ENCODE assay signal across 5 worm cellular contexts in genomic region chrX:14792315-14793197, ce11.
A peak's percentile ranks its signal among the peaks of the same experiment; 100 is the strongest.
TF ChIP-seq lines count a peak whose summit lies in the region.

No protein-coding gene starts in this region.

TF ChIP-seq in whole organism, L1 larva, 84 proteins besides CTCF, POLR2A, EP300 and RAD21:
- no peak for TF ChIP-seq grh-1 (GFP tag; IDR thresholded peaks at IDR 0.05; lab: Robert Waterston, UW)
- TF ChIP-seq pag-3 (tag; optimal IDR thresholded peaks at IDR 0.05; lab: Kevin White, UChicago; ENCODE audit: borderline replicate concordance, insufficient read depth) = no peak
- TF ChIP-seq nhr-20 (tag; optimal IDR thresholded peaks at IDR 0.05; lab: Kevin White, UChicago) = no peak
- TF ChIP-seq tbx-2 (tag; optimal IDR thresholded peaks at IDR 0.05; lab: Kevin White, UChicago) = no peak
- TF ChIP-seq nhr-85 (tag; lab: Kevin White, UChicago) = peak; percentile 30
- no peak for TF ChIP-seq lir-3 (tag; optimal IDR thresholded peaks at IDR 0.05; lab: Kevin White, UChicago; ENCODE audit: poor library complexity)
- TF ChIP-seq nhr-11 (tag; optimal IDR thresholded peaks at IDR 0.05; lab: Kevin White, UChicago) = peak; percentile 8
- no peak for TF ChIP-seq nhr-19 (GFP tag; conservative IDR thresholded peaks at IDR 0.05; lab: Robert Waterston, UW)
- no peak for TF ChIP-seq efl-1 (optimal IDR thresholded peaks at IDR 0.05; lab: Kevin White, UChicago)
- TF ChIP-seq efl-1 (GFP tag; optimal IDR thresholded peaks at IDR 0.05 in 1 of 2; lab: Kevin White, UChicago) = peak in 1 of 2 experiments; percentile 40
- TF ChIP-seq zag-1 (tag; optimal IDR thresholded peaks at IDR 0.05; lab: Kevin White, UChicago) = no peak
- no peak for TF ChIP-seq mab-9 (GFP tag; IDR thresholded peaks at IDR 0.05; lab: Robert Waterston, UW)
- TF ChIP-seq aly-2 (tag; optimal IDR thresholded peaks at IDR 0.05; lab: Kevin White, UChicago) = peak; percentile 66
- TF ChIP-seq jun-1 (tag; optimal IDR thresholded peaks at IDR 0.05; lab: Kevin White, UChicago) = no peak
- no peak for TF ChIP-seq isw-1 (GFP tag; IDR thresholded peaks at IDR 0.05; lab: Robert Waterston, UW)
- no peak for TF ChIP-seq unc-130 (tag; optimal IDR thresholded peaks at IDR 0.05; lab: Kevin White, UChicago)

TF ChIP-seq in whole organism, L2 larva, 48 proteins besides CTCF, POLR2A, EP300 and RAD21:
- TF ChIP-seq blmp-1 (tag; optimal IDR thresholded peaks at IDR 0.05; lab: Kevin White, UChicago; ENCODE audit: insufficient read depth) (no peak), lsy-2 (tag; optimal IDR thresholded peaks at IDR 0.05; lab: Kevin White, UChicago) (no peak), ztf-11 (tag; optimal IDR thresholded peaks at IDR 0.05; lab: Kevin White, UChicago) (no peak), nhr-77 (tag; optimal IDR thresholded peaks at IDR 0.05; lab: Kevin White, UChicago) (no peak), unc-39 (tag; optimal IDR thresholded peaks at IDR 0.05; lab: Kevin White, UChicago) (no peak), nhr-11 (tag; optimal IDR thresholded peaks at IDR 0.05; lab: Kevin White, UChicago) (no peak), mdl-1 (tag; optimal IDR thresholded peaks at IDR 0.05; lab: Kevin White, UChicago) (peak in 1 of 2 experiments; percentile 3), ztf-1 (GFP tag; conservative IDR thresholded peaks at IDR 0.05; lab: Robert Waterston, UW) (no peak), lin-13 (GFP tag; optimal IDR thresholded peaks at IDR 0.05; lab: Kevin White, UChicago) (peak; percentile 23), sem-4 (tag; optimal IDR thresholded peaks at IDR 0.05; lab: Kevin White, UChicago) (no peak), unc-62 (GFP tag; optimal IDR thresholded peaks at IDR 0.05; lab: Kevin White, UChicago) (no peak), ztf-4 (tag; optimal IDR thresholded peaks at IDR 0.05; lab: Kevin White, UChicago) (peak; percentile 26), ama-1 (optimal IDR thresholded peaks at IDR 0.05; lab: Kevin White, UChicago) (peak; percentile 70), ceh-82 (tag; optimal IDR thresholded peaks at IDR 0.05; lab: Kevin White, UChicago) (no peak), unc-55 (GFP tag; optimal IDR thresholded peaks at IDR 0.05; lab: Kevin White, UChicago) (no peak), Y55F3AM.14 (GFP tag; optimal IDR thresholded peaks at IDR 0.05; lab: Kevin White, UChicago) (no peak), nhr-6 (tag; optimal IDR thresholded peaks at IDR 0.05; lab: Kevin White, UChicago) (no peak), nhr-10 (tag; optimal IDR thresholded peaks at IDR 0.05; lab: Kevin White, UChicago) (no peak), crh-2 (tag; optimal IDR thresholded peaks at IDR 0.05; lab: Kevin White, UChicago) (no peak), mbf-1 (tag; optimal IDR thresholded peaks at IDR 0.05; lab: Kevin White, UChicago) (no peak)

TF ChIP-seq in whole organism, L3 larva, 47 proteins besides CTCF, POLR2A, EP300 and RAD21:
- peak; percentile 1 for TF ChIP-seq nhr-25 (tag; optimal IDR thresholded peaks at IDR 0.05; lab: Kevin White, UChicago)
- no peak for TF ChIP-seq skn-1 (tag; optimal IDR thresholded peaks at IDR 0.05; lab: Kevin White, UChicago)
- TF ChIP-seq ceh-82 (tag; optimal IDR thresholded peaks at IDR 0.05; lab: Kevin White, UChicago) = no peak
- TF ChIP-seq egl-27 (tag; optimal IDR thresholded peaks at IDR 0.05; lab: Kevin White, UChicago) = no peak
- TF ChIP-seq nhr-23 (tag; optimal IDR thresholded peaks at IDR 0.05; lab: Kevin White, UChicago) = peak; percentile 1
- no peak for TF ChIP-seq unc-62 (GFP tag; optimal IDR thresholded peaks at IDR 0.05; lab: Kevin White, UChicago)
- peak; percentile 85 for TF ChIP-seq ama-1 (optimal IDR thresholded peaks at IDR 0.05; lab: Kevin White, UChicago)
- peak; percentile 52 for TF ChIP-seq nhr-43 (tag; optimal IDR thresholded peaks at IDR 0.05; lab: Kevin White, UChicago; ENCODE audit: poor library complexity, severe bottlenecking)
TF ChIP-seq in whole organism, L3 larva: peak in this region for 4.

TF ChIP-seq in whole organism, L4 larva, 104 proteins besides CTCF, POLR2A, EP300 and RAD21:
- peak in 1 of 2 experiments; percentile 76 for TF ChIP-seq unc-62 (GFP tag; optimal IDR thresholded peaks at IDR 0.05 in 1 of 2; lab: Kevin White, UChicago)
- TF ChIP-seq unc-62 (tag; optimal IDR thresholded peaks at IDR 0.05; lab: Kevin White, UChicago) = no peak
- peak; percentile 12 for TF ChIP-seq ama-1 (optimal IDR thresholded peaks at IDR 0.05; lab: Kevin White, UChicago)
- TF ChIP-seq skn-1 (tag; optimal IDR thresholded peaks at IDR 0.05; lab: Kevin White, UChicago) = no peak
- peak; percentile 75 for TF ChIP-seq nhr-77 (tag; optimal IDR thresholded peaks at IDR 0.05; lab: Kevin White, UChicago)
- TF ChIP-seq set-16 (GFP tag; IDR thresholded peaks at IDR 0.05; lab: Robert Waterston, UW) = no peak
- TF ChIP-seq zfp-3 (GFP tag; conservative IDR thresholded peaks at IDR 0.05; lab: Robert Waterston, UW) = peak; percentile 75; the same call in 1 of the 2 replicates
- peak; percentile 7 for TF ChIP-seq mep-1 (tag; optimal IDR thresholded peaks at IDR 0.05; lab: Kevin White, UChicago)
- TF ChIP-seq ceh-62 (tag; optimal IDR thresholded peaks at IDR 0.05; lab: Kevin White, UChicago) = no peak
- TF ChIP-seq lin-38 (GFP tag; IDR thresholded peaks at IDR 0.05; lab: Robert Waterston, UW) = 0 out of 2 replicates have a peak, but pooled peaks have one; percentile 8
- no peak for TF ChIP-seq tra-1 (GFP tag; IDR thresholded peaks at IDR 0.05; lab: Robert Waterston, UW)
- TF ChIP-seq dmd-6 (GFP tag; IDR thresholded peaks at IDR 0.05; lab: Robert Waterston, UW) = peak; percentile 10; the same call in 1 of the 2 replicates
- no peak for TF ChIP-seq mxl-2 (GFP tag; conservative IDR thresholded peaks at IDR 0.05; lab: Robert Waterston, UW)
- no peak for TF ChIP-seq lsy-2 (tag; optimal IDR thresholded peaks at IDR 0.05; lab: Kevin White, UChicago)
- TF ChIP-seq nhr-28 (tag; optimal IDR thresholded peaks at IDR 0.05; lab: Kevin White, UChicago) = peak; percentile 47
- no peak for TF ChIP-seq mxl-3 (GFP tag; optimal IDR thresholded peaks at IDR 0.05; lab: Kevin White, UChicago)
- no peak for TF ChIP-seq hlh-30 (tag; optimal IDR thresholded peaks at IDR 0.05; lab: Kevin White, UChicago; ENCODE audit: insufficient read depth)
- TF ChIP-seq D1046.2 (GFP tag; IDR thresholded peaks at IDR 0.05; lab: Robert Waterston, UW) = 0 out of 2 replicates have a peak, but pooled peaks have one; percentile 65

TF ChIP-seq in whole organism, young adult, 124 proteins besides CTCF, POLR2A, EP300 and RAD21:
- no peak for TF ChIP-seq dox-1 (GFP tag; IDR thresholded peaks at IDR 0.05; lab: Robert Waterston, UW)
- TF ChIP-seq dpff-1 (tag; optimal IDR thresholded peaks at IDR 0.05; lab: Kevin White, UChicago) = no peak
- no peak for TF ChIP-seq madf-8 (GFP tag; conservative IDR thresholded peaks at IDR 0.05; lab: Robert Waterston, UW)
- 0 out of 2 replicates have a peak, but pooled peaks have one; percentile 3 for TF ChIP-seq F37B4.10 (GFP tag; IDR thresholded peaks at IDR 0.05; lab: Robert Waterston, UW)
- peak; percentile 88 for TF ChIP-seq ama-1 (optimal IDR thresholded peaks at IDR 0.05; lab: Kevin White, UChicago)
- no peak for TF ChIP-seq ama-1 (GFP tag; optimal IDR thresholded peaks at IDR 0.05; lab: Kevin White, UChicago)
- no peak for TF ChIP-seq let-526 (GFP tag; IDR thresholded peaks at IDR 0.05; lab: Robert Waterston, UW)
- TF ChIP-seq ceh-27 (GFP tag; optimal IDR thresholded peaks at IDR 0.05; lab: Kevin White, UChicago) = no peak
- peak; percentile 25 for TF ChIP-seq repo-1 (tag; optimal IDR thresholded peaks at IDR 0.05; lab: Kevin White, UChicago)
- TF ChIP-seq F10E7.11 (tag; optimal IDR thresholded peaks at IDR 0.05; lab: Kevin White, UChicago) = no peak
- peak; percentile 21 for TF ChIP-seq lin-40 (tag; optimal IDR thresholded peaks at IDR 0.05; lab: Kevin White, UChicago)
- 0 out of 2 replicates have a peak, but pooled peaks have one; percentile 63 for TF ChIP-seq madf-3 (GFP tag; IDR thresholded peaks at IDR 0.05; lab: Robert Waterston, UW)
- peak; percentile 31 for TF ChIP-seq nhr-80 (tag; optimal IDR thresholded peaks at IDR 0.05; lab: Kevin White, UChicago)
- TF ChIP-seq madf-10 (tag; optimal IDR thresholded peaks at IDR 0.05; lab: Kevin White, UChicago) = peak; percentile 17
- 0 out of 2 replicates have a peak, but pooled peaks have one; percentile 33 for TF ChIP-seq lin-26 (GFP tag; IDR thresholded peaks at IDR 0.05; lab: Robert Waterston, UW)
